Worm (Caenorhabditis elegans) whole organism, midembryonic: ENCODE measurements around the gene C45H4.18.

Experiments used
- cog-1 ChIP-seq: sonication (generic microtip); optimal IDR thresholded peaks from 2 replicates; lab custom pipeline; 2016; ENCODE audit warnings: missing genetic modification characterization, missing compliant biosample characterization
- klf-2 ChIP-seq: fragments of 200-800 bp; sonication (Bioruptor generic); conservative IDR thresholded peaks from 2 replicates; pipeline ENCODE4 v1.3.6; 2022; ENCODE audit warnings: missing genetic modification reagents, missing genetic modification characterization, missing compliant biosample characterization
- ref-1 ChIP-seq: fragments of 200-800 bp; sonication (Bioruptor generic); conservative IDR thresholded peaks from 2 replicates; pipeline ENCODE4 v1.3.6; 2022; ENCODE audit warnings: missing genetic modification reagents, missing genetic modification characterization, missing compliant biosample characterization
- tab-1 ChIP-seq: fragments of 200-800 bp; sonication (Bioruptor generic); IDR thresholded peaks from 2 replicates; pipeline ENCODE4 v1.3.6; 2022; ENCODE audit warnings: missing genetic modification characterization, missing compliant biosample characterization

ce11 chrV:2192117-2192516 is 16.8 kb downstream of the C45H4.18 start, which contains the start of gene nhr-13:
- TF ChIP-seq tab-1 (GFP tag; lab: Robert Waterston, UW) (no peak), klf-2 (GFP tag; lab: Robert Waterston, UW) (no peak), cog-1 (tag; lab: Kevin White, UChicago) (no peak), ref-1 (GFP tag; lab: Robert Waterston, UW) (no peak)
